Fruit fly (Drosophila melanogaster) whole organism, prepupa: ENCODE results near the gene SLIRP2.

ENCODE experiments used
- Blimp-1 ChIP-seq: fragments of 200-800 bp; sonication (Bioruptor generic); optimal IDR thresholded peaks from 3 replicates; lab custom pipeline; 2017; ENCODE audit warnings: missing biosample characterization, missing genetic modification characterization, mild to moderate bottlenecking, moderate library complexity, missing genetic modification reagents
- CG11762 ChIP-seq: fragments of 200-800 bp; sonication (Bioruptor generic); optimal IDR thresholded peaks from 3 replicates; lab custom pipeline; 2016; ENCODE audit warnings: missing biosample characterization, missing genetic modification characterization; ENCODE audit not compliant: insufficient read depth
- CG11902 ChIP-seq: fragments of 200-800 bp; sonication (Bioruptor generic); optimal IDR thresholded peaks from 3 replicates; lab custom pipeline; 2016; ENCODE audit warnings: missing biosample characterization, missing genetic modification characterization
- CG1621 ChIP-seq: fragments of 200-800 bp; sonication (Bioruptor generic); optimal IDR thresholded peaks from 3 replicates; lab custom pipeline; 2018; ENCODE audit warnings: missing biosample characterization, mild to moderate bottlenecking, missing genetic modification characterization
- CG16779 ChIP-seq: fragments of 200-800 bp; sonication (Bioruptor generic); optimal IDR thresholded peaks from 3 replicates; lab custom pipeline; 2017; ENCODE audit warnings: missing biosample characterization, mild to moderate bottlenecking, missing genetic modification characterization
- CG6163 ChIP-seq: fragments of 200-800 bp; sonication (Bioruptor generic); IDR thresholded peaks from 3 replicates; pipeline ENCODE4 v1.3.6; 2022; ENCODE audit warnings: missing biosample characterization, missing genetic modification characterization
- CG6808 ChIP-seq: fragments of 200-800 bp; sonication (Bioruptor generic); optimal IDR thresholded peaks from 3 replicates; lab custom pipeline; 2017; ENCODE audit warnings: missing biosample characterization, missing genetic modification characterization, mild to moderate bottlenecking, moderate library complexity, missing genetic modification reagents
- CG8119 ChIP-seq: fragments of 200-800 bp; sonication (Bioruptor generic); IDR thresholded peaks from 3 replicates; pipeline ENCODE4 v1.3.6; 2022; ENCODE audit warnings: missing biosample characterization, missing genetic modification characterization
- Hr39 ChIP-seq: fragments of 200-800 bp; sonication (Bioruptor generic); optimal IDR thresholded peaks from 2 replicates; lab custom pipeline; 2016; ENCODE audit warnings: missing biosample characterization, missing genetic modification characterization
- Met ChIP-seq: fragments of 200-800 bp; sonication (Bioruptor generic); optimal IDR thresholded peaks from 3 replicates; lab custom pipeline; 2016; ENCODE audit warnings: missing biosample characterization, missing genetic modification characterization
- esn ChIP-seq: fragments of 200-800 bp; sonication (Bioruptor generic); optimal IDR thresholded peaks from 2 replicates; lab custom pipeline; 2016; ENCODE audit warnings: missing biosample characterization, mild to moderate bottlenecking, missing genetic modification characterization, moderate library complexity
- fd85E ChIP-seq: fragments of 200-800 bp; sonication (Bioruptor generic); optimal IDR thresholded peaks from 3 replicates; lab custom pipeline; 2016; ENCODE audit warnings: missing biosample characterization, missing genetic modification characterization

- TF ChIP-seq CG8119 (GFP tag; lab: Robert Waterston, UW), result no peak
- TF ChIP-seq CG6808 (GFP tag; lab: Kevin White, UChicago), result no peak
- TF ChIP-seq CG1621 (tag; lab: Kevin White, UChicago), result no peak
- no peak for TF ChIP-seq fd85E
- TF ChIP-seq Blimp-1 (GFP tag; lab: Kevin White, UChicago), result no peak
- no peak for TF ChIP-seq CG11902
- TF ChIP-seq CG16779 (tag; lab: Kevin White, UChicago), result no peak
- no peak for TF ChIP-seq CG6163
- no peak for TF ChIP-seq Met
- no peak for TF ChIP-seq Hr39 (GFP tag; lab: Kevin White, UChicago)
- no peak for TF ChIP-seq esn (GFP tag; lab: Kevin White, UChicago)
- no peak for TF ChIP-seq CG11762 (GFP tag; lab: Kevin White, UChicago)
Observed at dm6 chr3R:8620737-8621136, 30.1 kb upstream of the SLIRP2 start.
